Fruit fly (Drosophila melanogaster) whole organism, prepupa: ENCODE data around the gene Swip-1.

Experiments
- Blimp-1 ChIP-seq: fragments of 200-800 bp; sonication (Bioruptor generic); optimal IDR thresholded peaks from 3 replicates; lab custom pipeline; 2017; ENCODE audit warnings: missing biosample characterization, missing genetic modification characterization, mild to moderate bottlenecking, moderate library complexity, missing genetic modification reagents
- CG10631 ChIP-seq: fragments of 200-800 bp; sonication (Bioruptor generic); optimal IDR thresholded peaks from 2 replicates; lab custom pipeline; 2016; ENCODE audit warnings: missing biosample characterization, missing genetic modification characterization
- CG11294 ChIP-seq: fragments of 200-800 bp; sonication (Bioruptor generic); IDR thresholded peaks from 2 replicates; pipeline ENCODE4 v1.3.6; 2022; ENCODE audit warnings: missing biosample characterization, missing genetic modification characterization
- CG11762 ChIP-seq: fragments of 200-800 bp; sonication (Bioruptor generic); optimal IDR thresholded peaks from 3 replicates; lab custom pipeline; 2016; ENCODE audit warnings: missing biosample characterization, missing genetic modification characterization; ENCODE audit not compliant: insufficient read depth
- CG11902 ChIP-seq: fragments of 200-800 bp; sonication (Bioruptor generic); optimal IDR thresholded peaks from 3 replicates; lab custom pipeline; 2016; ENCODE audit warnings: missing biosample characterization, missing genetic modification characterization
- CG15336 ChIP-seq: fragments of 200-800 bp; sonication (Bioruptor generic); IDR thresholded peaks from 2 replicates; pipeline ENCODE4 v1.3.6; 2022; ENCODE audit warnings: missing biosample characterization, missing genetic modification characterization
- CG3032 ChIP-seq: fragments of 200-800 bp; optimal IDR thresholded peaks from 2 replicates; lab custom pipeline; 2019; ENCODE audit warnings: missing biosample characterization, mild to moderate bottlenecking, missing genetic modification characterization, moderate library complexity
- CG32006 ChIP-seq: fragments of 200-800 bp; sonication (Bioruptor generic); optimal IDR thresholded peaks from 3 replicates; lab custom pipeline; 2017; ENCODE audit warnings: missing biosample characterization, mild to moderate bottlenecking, missing genetic modification characterization
- CG34406 ChIP-seq: fragments of 200-800 bp; sonication (Bioruptor generic); optimal IDR thresholded peaks from 3 replicates; lab custom pipeline; 2016; ENCODE audit warnings: missing biosample characterization, missing genetic modification characterization
- CG6276 ChIP-seq: fragments of 200-800 bp; sonication (Bioruptor generic); optimal IDR thresholded peaks from 2 replicates; lab custom pipeline; 2017; ENCODE audit warnings: missing biosample characterization, mild to moderate bottlenecking, missing genetic modification characterization
- CG6792 ChIP-seq: fragments of 200-800 bp; sonication (Bioruptor generic); optimal IDR thresholded peaks from 3 replicates; lab custom pipeline; 2016; ENCODE audit warnings: missing biosample characterization, missing genetic modification characterization
- CG6808 ChIP-seq: fragments of 200-800 bp; sonication (Bioruptor generic); optimal IDR thresholded peaks from 3 replicates; lab custom pipeline; 2017; ENCODE audit warnings: missing biosample characterization, missing genetic modification characterization, mild to moderate bottlenecking, moderate library complexity, missing genetic modification reagents
- CG6854 ChIP-seq: fragments of 200-800 bp; sonication (Bioruptor generic); optimal IDR thresholded peaks from 2 replicates; lab custom pipeline; 2017; ENCODE audit warnings: missing biosample characterization, mild to moderate bottlenecking, missing genetic modification characterization
- CG7368 ChIP-seq: fragments of 200-800 bp; sonication (Bioruptor generic); optimal IDR thresholded peaks from 3 replicates; lab custom pipeline; 2016; ENCODE audit warnings: missing biosample characterization, missing genetic modification characterization
- CG8119 ChIP-seq: fragments of 200-800 bp; sonication (Bioruptor generic); IDR thresholded peaks from 3 replicates; pipeline ENCODE4 v1.3.6; 2022; ENCODE audit warnings: missing biosample characterization, missing genetic modification characterization
- CG8319 ChIP-seq: fragments of 200-800 bp; sonication (Bioruptor generic); optimal IDR thresholded peaks from 3 replicates; lab custom pipeline; 2016; ENCODE audit warnings: missing biosample characterization, missing genetic modification characterization
- CG8632 ChIP-seq: fragments of 200-800 bp; sonication (Bioruptor generic); optimal IDR thresholded peaks from 3 replicates; lab custom pipeline; 2016; ENCODE audit warnings: missing biosample characterization, missing genetic modification characterization
- CG9139 ChIP-seq: fragments of 200-800 bp; sonication (Bioruptor generic); optimal IDR thresholded peaks from 3 replicates; lab custom pipeline; 2017; ENCODE audit warnings: missing biosample characterization, mild to moderate bottlenecking, missing genetic modification characterization
- Eip75B ChIP-seq: fragments of 200-800 bp; sonication (Bioruptor generic); optimal IDR thresholded peaks from 3 replicates; lab custom pipeline; 2016; ENCODE audit warnings: missing biosample characterization, missing genetic modification characterization
- Eip78C ChIP-seq: fragments of 200-800 bp; sonication (Bioruptor generic); peaks from one replicate; lab custom pipeline; 2016; ENCODE audit warnings: missing biosample characterization, missing genetic modification characterization
- Eip93F ChIP-seq: fragments of 200-800 bp; sonication (Bioruptor generic); optimal IDR thresholded peaks from 2 replicates; lab custom pipeline; 2016; ENCODE audit warnings: missing biosample characterization, mild to moderate bottlenecking, missing genetic modification characterization
- Ets21C ChIP-seq: fragments of 200-800 bp; sonication (Bioruptor generic); optimal IDR thresholded peaks from 3 replicates; lab custom pipeline; 2016; ENCODE audit warnings: missing biosample characterization, missing genetic modification characterization
- Ets96B ChIP-seq: fragments of 200-800 bp; optimal IDR thresholded peaks from 2 replicates; lab custom pipeline; 2019; ENCODE audit warnings: missing biosample characterization, mild to moderate bottlenecking, missing genetic modification characterization, moderate library complexity
- Gug ChIP-seq: fragments of 200-800 bp; sonication (Bioruptor generic); IDR thresholded peaks from 2 replicates; pipeline ENCODE4 v1.3.6; 2022; ENCODE audit warnings: missing biosample characterization, missing genetic modification characterization
- Hr38 ChIP-seq: sonication (Bioruptor generic); optimal IDR thresholded peaks from 2 replicates; lab custom pipeline; 2016; ENCODE audit warnings: missing biosample characterization, missing genetic modification characterization
- Met ChIP-seq: fragments of 200-800 bp; sonication (Bioruptor generic); optimal IDR thresholded peaks from 3 replicates; lab custom pipeline; 2016; ENCODE audit warnings: missing biosample characterization, missing genetic modification characterization
- Sox102F ChIP-seq: fragments of 200-800 bp; sonication (Bioruptor generic); optimal IDR thresholded peaks from 2 replicates; lab custom pipeline; 2016; ENCODE audit warnings: missing biosample characterization, mild to moderate bottlenecking, missing genetic modification characterization
- Sox14 ChIP-seq: fragments of 200-800 bp; sonication (Bioruptor generic); optimal IDR thresholded peaks from 3 replicates; lab custom pipeline; 2016; ENCODE audit warnings: missing biosample characterization, missing genetic modification characterization
- Sox15 ChIP-seq: fragments of 200-800 bp; sonication (Bioruptor generic); optimal IDR thresholded peaks from 3 replicates; lab custom pipeline; 2016; ENCODE audit warnings: missing biosample characterization, missing genetic modification characterization
- achi ChIP-seq: fragments of 200-800 bp; sonication (Bioruptor generic); optimal IDR thresholded peaks from 3 replicates; lab custom pipeline; 2016; ENCODE audit warnings: missing biosample characterization, missing genetic modification characterization
- acj6 ChIP-seq: fragments of 200-800 bp; sonication (Bioruptor generic); optimal IDR thresholded peaks from 3 replicates; lab custom pipeline; 2016; ENCODE audit warnings: missing biosample characterization, missing genetic modification characterization
- cyc ChIP-seq: fragments of 200-800 bp; sonication (Bioruptor generic); optimal IDR thresholded peaks from 3 replicates; lab custom pipeline; 2016; ENCODE audit warnings: missing biosample characterization, missing genetic modification characterization
- dsx ChIP-seq: fragments of 200-800 bp; optimal IDR thresholded peaks from 3 replicates; lab custom pipeline; 2019; ENCODE audit warnings: missing biosample characterization, mild to moderate bottlenecking, missing genetic modification characterization, moderate library complexity; ENCODE audit not compliant: poor library complexity, severe bottlenecking
- eg ChIP-seq: fragments of 200-800 bp; sonication (Bioruptor generic); IDR thresholded peaks from 3 replicates; pipeline ENCODE4 v1.3.6; 2022; ENCODE audit warnings: missing biosample characterization, missing genetic modification characterization
- fd59A ChIP-seq: fragments of 200-800 bp; sonication (Bioruptor generic); optimal IDR thresholded peaks from 2 replicates; lab custom pipeline; 2017; ENCODE audit warnings: missing biosample characterization, mild to moderate bottlenecking, missing genetic modification characterization, missing genetic modification reagents
- fd85E ChIP-seq: fragments of 200-800 bp; sonication (Bioruptor generic); optimal IDR thresholded peaks from 3 replicates; lab custom pipeline; 2016; ENCODE audit warnings: missing biosample characterization, missing genetic modification characterization
- lz ChIP-seq: fragments of 200-800 bp; sonication (Bioruptor generic); optimal IDR thresholded peaks from 3 replicates; lab custom pipeline; 2016; ENCODE audit warnings: missing biosample characterization, missing genetic modification characterization
- net ChIP-seq: fragments of 200-800 bp; sonication (Bioruptor generic); optimal IDR thresholded peaks from 3 replicates; lab custom pipeline; 2016; ENCODE audit warnings: missing biosample characterization, missing genetic modification characterization
- pdm3 ChIP-seq: fragments of 200-800 bp; sonication (Bioruptor generic); optimal IDR thresholded peaks from 3 replicates; lab custom pipeline; 2016; ENCODE audit warnings: missing biosample characterization, missing genetic modification characterization
- spab ChIP-seq: fragments of 200-800 bp; sonication (Bioruptor generic); optimal IDR thresholded peaks from 2 replicates; lab custom pipeline; 2017; ENCODE audit warnings: missing biosample characterization, mild to moderate bottlenecking, missing genetic modification characterization, missing genetic modification reagents
- ss ChIP-seq, 2 experiments: fragments of 200-800 bp; sonication (Bioruptor generic); optimal IDR thresholded peaks; 2 replicates in 1 of 2; 3 replicates in 1 of 2; lab custom pipeline; 2017 to 2018; ENCODE audit warnings: mild to moderate bottlenecking in 2 of 2, missing biosample characterization in 2 of 2, missing genetic modification characterization in 2 of 2, moderate library complexity in 1 of 2
- svp ChIP-seq: fragments of 200-800 bp; sonication (Bioruptor generic); peaks from one replicate; lab custom pipeline; 2016; ENCODE audit warnings: missing biosample characterization, missing genetic modification characterization
- topi ChIP-seq: fragments of 200-800 bp; sonication (Bioruptor generic); optimal IDR thresholded peaks from 3 replicates; lab custom pipeline; 2016; ENCODE audit warnings: missing biosample characterization, missing genetic modification characterization
- vri ChIP-seq: fragments of 200-800 bp; sonication (Bioruptor generic); optimal IDR thresholded peaks from 3 replicates; lab custom pipeline; 2016; ENCODE audit warnings: missing biosample characterization, mild to moderate bottlenecking, missing genetic modification characterization

Swip-1 gene

dm6 chr2L:19026491-19027197, 39.6 kb upstream of the Swip-1 start (continued):
- peak; percentile 29 for TF ChIP-seq lz (GFP tag; lab: Kevin White, UChicago)
- TF ChIP-seq net (GFP tag; lab: Kevin White, UChicago) = peak; percentile 20
- peak; percentile 9 for TF ChIP-seq cyc (GFP tag; lab: Kevin White, UChicago)
- TF ChIP-seq CG32006 (GFP tag; lab: Kevin White, UChicago) = peak; percentile 55
- TF ChIP-seq acj6 (GFP tag; lab: Kevin White, UChicago) = peak; percentile 34
- no peak for TF ChIP-seq Gug (GFP tag; lab: Robert Waterston, UW)
- peak; percentile 66 for TF ChIP-seq fd59A (GFP tag; lab: Kevin White, UChicago)
- TF ChIP-seq Met (GFP tag; lab: Kevin White, UChicago) = peak; percentile 45
- TF ChIP-seq CG7368 (GFP tag; lab: Kevin White, UChicago) = no peak
- TF ChIP-seq CG11294 (GFP tag; lab: Robert Waterston, UW) = no peak
- TF ChIP-seq CG3032 (tag; lab: Kevin White, UChicago) = peak; percentile 70
- peak; percentile 71 for TF ChIP-seq CG6808 (GFP tag; lab: Kevin White, UChicago)
- TF ChIP-seq Ets96B (tag; lab: Kevin White, UChicago) = peak; percentile 73
- TF ChIP-seq CG8632 (GFP tag; lab: Kevin White, UChicago) = peak; percentile 43
- TF ChIP-seq Eip93F (GFP tag; lab: Kevin White, UChicago) = no peak
- peak; percentile 5 for TF ChIP-seq CG11902 (GFP tag; lab: Kevin White, UChicago)
- TF ChIP-seq svp (GFP tag; lab: Kevin White, UChicago) = peak; percentile 69
- TF ChIP-seq CG10631 (GFP tag; lab: Kevin White, UChicago) = peak; percentile 44
- TF ChIP-seq eg (GFP tag; lab: Robert Waterston, UW) = 0 out of 3 replicates have a peak, but pooled peaks have one; percentile 21
- TF ChIP-seq Ets21C = peak; percentile 29
- peak; percentile 54 for TF ChIP-seq CG9139
- TF ChIP-seq CG8119 (GFP tag; lab: Robert Waterston, UW) = peak; percentile 41; the same call in 1 of the 3 replicates
- peak; percentile 86 for TF ChIP-seq Eip78C (GFP tag; lab: Kevin White, UChicago)
- peak; percentile 27 for TF ChIP-seq achi
- TF ChIP-seq CG6854 (GFP tag; lab: Kevin White, UChicago) = no peak
- no peak for TF ChIP-seq CG8319 (GFP tag; lab: Kevin White, UChicago)
- TF ChIP-seq Hr38 (GFP tag; lab: Kevin White, UChicago) = no peak
- TF ChIP-seq Eip75B = peak; percentile 42
- TF ChIP-seq Blimp-1 = no peak
- peak; percentile 47 for TF ChIP-seq CG34406
- peak; percentile 6 for TF ChIP-seq CG11762 (GFP tag; lab: Kevin White, UChicago)

- TF ChIP-seq ss (GFP tag; optimal IDR thresholded peaks at IDR 0.05; lab: Kevin White, UChicago) (peak in 1 of 2 experiments; percentile 9), dsx (peak; percentile 6), CG6854 (GFP tag; lab: Kevin White, UChicago) (no peak), CG8319 (GFP tag; lab: Kevin White, UChicago) (no peak)
Observed at dm6 chr2L:19024744-19025059, 37.6 kb upstream of the Swip-1 start.

- TF ChIP-seq Sox102F (GFP tag; lab: Kevin White, UChicago) (peak; percentile 22), topi (GFP tag; lab: Kevin White, UChicago) (peak; percentile 51), CG8632 (GFP tag; lab: Kevin White, UChicago) (peak; percentile 62), Hr38 (GFP tag; lab: Kevin White, UChicago) (no peak), Eip75B (peak; percentile 53), CG3032 (tag; lab: Kevin White, UChicago) (peak; percentile 81), net (GFP tag; lab: Kevin White, UChicago) (peak; percentile 33), pdm3 (GFP tag; lab: Kevin White, UChicago) (peak; percentile 46), Sox15 (GFP tag; lab: Kevin White, UChicago) (peak; percentile 42), CG15336 (no peak), ss (GFP tag; optimal IDR thresholded peaks at IDR 0.05; lab: Kevin White, UChicago) (peak; percentile 27 to 71), spab (GFP tag; lab: Kevin White, UChicago) (peak; percentile 71), fd59A (GFP tag; lab: Kevin White, UChicago) (peak; percentile 49), CG6276 (GFP tag; lab: Kevin White, UChicago) (peak; percentile 32), CG11762 (GFP tag; lab: Kevin White, UChicago) (peak; percentile 8), cyc (GFP tag; lab: Kevin White, UChicago) (peak; percentile 28), CG32006 (GFP tag; lab: Kevin White, UChicago) (peak; percentile 70), svp (GFP tag; lab: Kevin White, UChicago) (peak; percentile 66), CG6792 (peak; percentile 54), Sox14 (GFP tag; lab: Kevin White, UChicago) (peak; percentile 39), vri (GFP tag; lab: Kevin White, UChicago) (peak; percentile 4), fd85E (GFP tag; lab: Kevin White, UChicago) (no peak), CG7368 (GFP tag; lab: Kevin White, UChicago) (no peak), CG11294 (GFP tag; lab: Robert Waterston, UW) (no peak; the same call in 1 of the 2 replicates)
Observed at dm6 chr2L:19023972-19024743, 37.1 kb upstream of the Swip-1 start.
